Fruit fly (Drosophila melanogaster) whole organism, pupa: Measurements from ENCODE around the gene CG34149.

Experiments
- CG10348 ChIP-seq: fragments of 200-800 bp; sonication (Bioruptor generic); IDR thresholded peaks from 2 replicates; pipeline ENCODE4 v1.3.6; 2022; ENCODE audit warnings: missing biosample characterization, missing genetic modification characterization
- CG12605 ChIP-seq: fragments of 200-800 bp; sonication (Bioruptor generic); IDR thresholded peaks from 2 replicates; pipeline ENCODE4 v1.3.6; 2022; ENCODE audit warnings: missing biosample characterization, missing genetic modification characterization
- CG13204 ChIP-seq: fragments of 200-800 bp; sonication (Bioruptor generic); optimal IDR thresholded peaks from 2 replicates; lab custom pipeline; 2018; ENCODE audit warnings: missing biosample characterization, mild to moderate bottlenecking, missing genetic modification characterization, moderate library complexity
- CG14655 ChIP-seq: fragments of 200-800 bp; sonication (Bioruptor generic); optimal IDR thresholded peaks from 3 replicates; lab custom pipeline; 2017; ENCODE audit warnings: mild to moderate bottlenecking, missing biosample characterization, missing genetic modification reagents, missing genetic modification characterization
- CG15710 ChIP-seq: fragments of 200-800 bp; sonication (Bioruptor generic); optimal IDR thresholded peaks from 2 replicates; lab custom pipeline; 2018; ENCODE audit warnings: missing biosample characterization, mild to moderate bottlenecking, missing genetic modification characterization, moderate library complexity
- CG17806 ChIP-seq: fragments of 200-800 bp; sonication (Bioruptor generic); optimal IDR thresholded peaks from 2 replicates; lab custom pipeline; 2018; ENCODE audit warnings: missing biosample characterization, mild to moderate bottlenecking, missing genetic modification characterization, moderate library complexity
- CG32121 ChIP-seq: fragments of 200-800 bp; sonication (Bioruptor generic); IDR thresholded peaks from 2 replicates; pipeline ENCODE4 v1.3.6; 2022; ENCODE audit warnings: missing biosample characterization, missing genetic modification characterization
- CG34367 ChIP-seq: fragments of 200-800 bp; sonication (Bioruptor generic); optimal IDR thresholded peaks from 2 replicates; lab custom pipeline; 2018; ENCODE audit warnings: missing biosample characterization, mild to moderate bottlenecking, missing genetic modification characterization
- CG4496 ChIP-seq: fragments of 200-800 bp; sonication (Bioruptor generic); IDR thresholded peaks from 3 replicates; pipeline ENCODE4 v1.3.6; 2022; ENCODE audit warnings: missing biosample characterization, missing genetic modification characterization
- CG8159 ChIP-seq: fragments of 200-800 bp; sonication (Bioruptor generic); optimal IDR thresholded peaks from 3 replicates; lab custom pipeline; 2018; ENCODE audit warnings: missing biosample characterization, mild to moderate bottlenecking, missing genetic modification characterization, moderate library complexity
- CG8301 ChIP-seq: fragments of 200-800 bp; sonication (Bioruptor generic); optimal IDR thresholded peaks from 2 replicates; lab custom pipeline; 2018; ENCODE audit warnings: missing biosample characterization, mild to moderate bottlenecking, missing genetic modification characterization
- CG9948 ChIP-seq: fragments of 200-800 bp; sonication (Bioruptor generic); optimal IDR thresholded peaks from 2 replicates; lab custom pipeline; 2018; ENCODE audit warnings: missing biosample characterization, mild to moderate bottlenecking, missing genetic modification characterization, moderate library complexity
- D1 ChIP-seq: fragments of 200-800 bp; sonication (Bioruptor generic); optimal IDR thresholded peaks from 2 replicates; lab custom pipeline; 2018; ENCODE audit warnings: missing biosample characterization, mild to moderate bottlenecking, missing genetic modification characterization, moderate library complexity
- EcR ChIP-seq: fragments of 200-800 bp; sonication (Bioruptor generic); optimal IDR thresholded peaks from 3 replicates; lab custom pipeline; 2019; ENCODE audit warnings: missing biosample characterization, missing genetic modification characterization, mild to moderate bottlenecking, moderate library complexity, missing genetic modification reagents
- Ets98B ChIP-seq: fragments of 200-800 bp; sonication (Bioruptor generic); IDR thresholded peaks from 2 replicates; pipeline ENCODE4 v1.3.6; 2022; ENCODE audit warnings: missing biosample characterization, missing genetic modification characterization
- Pif1A ChIP-seq: fragments of 200-800 bp; sonication (Bioruptor generic); optimal IDR thresholded peaks from 3 replicates; lab custom pipeline; 2016; ENCODE audit warnings: missing biosample characterization, missing genetic modification characterization
- Pif1B ChIP-seq: fragments of 200-800 bp; sonication (Bioruptor generic); optimal IDR thresholded peaks from 3 replicates; lab custom pipeline; 2016; ENCODE audit warnings: missing biosample characterization, missing genetic modification characterization
- Snoo ChIP-seq: fragments of 200-800 bp; sonication (Bioruptor generic); optimal IDR thresholded peaks from 3 replicates; lab custom pipeline; 2017; ENCODE audit warnings: missing biosample characterization, mild to moderate bottlenecking, missing genetic modification characterization, inconsistent platforms
- fd96Ca ChIP-seq: fragments of 200-800 bp; sonication (Bioruptor generic); IDR thresholded peaks from 3 replicates; pipeline ENCODE4 v1.3.6; 2022; ENCODE audit warnings: missing biosample characterization, missing genetic modification characterization
- gl ChIP-seq: fragments of 200-800 bp; sonication (Bioruptor generic); optimal IDR thresholded peaks from 2 replicates; lab custom pipeline; 2018; ENCODE audit warnings: missing biosample characterization, mild to moderate bottlenecking, missing genetic modification characterization
- rn ChIP-seq: fragments of 200-800 bp; sonication (Bioruptor generic); IDR thresholded peaks from 2 replicates; pipeline ENCODE4 v1.3.6; 2022; ENCODE audit warnings: missing biosample characterization, missing genetic modification characterization

The CG34149 gene

dm6 chr3R:22379942-22380341, at the start of gene CG34149:
TSS of gene CG34149 (plus strand) at chr3R:22380128.
- TF ChIP-seq EcR, result no peak
- TF ChIP-seq CG32121, result no peak
- no peak for TF ChIP-seq CG9948
- TF ChIP-seq CG17806 (tag; lab: Kevin White, UChicago), result no peak
- no peak for TF ChIP-seq Pif1A (GFP tag; lab: Kevin White, UChicago)
- TF ChIP-seq CG4496 (GFP tag; lab: Robert Waterston, UW), result no peak
- no peak for TF ChIP-seq CG10348 (GFP tag; lab: Robert Waterston, UW)
- TF ChIP-seq CG8301 (tag; lab: Kevin White, UChicago), result no peak
- TF ChIP-seq CG8159 (tag; lab: Kevin White, UChicago), result no peak

dm6 chr3R:22330512-22331119, 49.3 kb upstream of the CG34149 start, which contains the start of gene CG33721:
TSS of gene CG33721 (plus strand) at chr3R:22331069.
- no peak for TF ChIP-seq rn (GFP tag; lab: Robert Waterston, UW)
- no peak for TF ChIP-seq Snoo
- TF ChIP-seq CG15710 (tag; lab: Kevin White, UChicago), result no peak
- TF ChIP-seq D1, result no peak
- TF ChIP-seq CG14655, result no peak
- TF ChIP-seq fd96Ca, result no peak
- no peak for TF ChIP-seq CG13204 (GFP tag; lab: Kevin White, UChicago)
- TF ChIP-seq gl, result no peak

dm6 chr3R:22331691-22332090, 48.2 kb upstream of the CG34149 start, which contains the start of gene CG13862:
TSS of gene CG13862 (plus strand) at chr3R:22331991.
- TF ChIP-seq CG12605 (GFP tag; lab: Robert Waterston, UW), result no peak
- no peak for TF ChIP-seq Pif1A (GFP tag; lab: Kevin White, UChicago)

dm6 chr3R:22334050-22334449, 45.9 kb upstream of the CG34149 start, which contains the start of gene CG5391:
TSS of gene CG5391 (minus strand) at chr3R:22334150.
- TF ChIP-seq CG15710 (tag; lab: Kevin White, UChicago) (no peak), Pif1A (GFP tag; lab: Kevin White, UChicago) (no peak), CG13204 (GFP tag; lab: Kevin White, UChicago) (no peak), CG4496 (GFP tag; lab: Robert Waterston, UW) (no peak), CG8301 (tag; lab: Kevin White, UChicago) (no peak), CG9948 (no peak)

dm6 chr3R:22339510-22339909, 40.4 kb upstream of the CG34149 start:
- TF ChIP-seq EcR, result no peak
- peak; percentile 58 for TF ChIP-seq CG8301 (tag; lab: Kevin White, UChicago)
- TF ChIP-seq Ets98B (GFP tag; lab: Robert Waterston, UW), result peak; percentile 57; the same call in 1 of the 2 replicates
- peak; percentile 76; the same call in 2 of the 3 replicates for TF ChIP-seq CG4496 (GFP tag; lab: Robert Waterston, UW)
- peak; percentile 55 for TF ChIP-seq CG13204 (GFP tag; lab: Kevin White, UChicago)
- TF ChIP-seq CG8159 (tag; lab: Kevin White, UChicago), result peak; percentile 77
- peak; percentile 71 for TF ChIP-seq Pif1A (GFP tag; lab: Kevin White, UChicago)
- peak; percentile 42; the same call in 1 of the 2 replicates for TF ChIP-seq rn (GFP tag; lab: Robert Waterston, UW)
- TF ChIP-seq CG14655, result peak; percentile 69
- TF ChIP-seq fd96Ca, result peak; percentile 71; the same call in 2 of the 3 replicates
- peak; percentile 70 for TF ChIP-seq CG17806 (tag; lab: Kevin White, UChicago)
- no peak for TF ChIP-seq CG10348 (GFP tag; lab: Robert Waterston, UW)
- TF ChIP-seq Snoo, result peak; percentile 64
- no peak; the same call in 1 of the 2 replicates for TF ChIP-seq CG32121
- peak; percentile 49 for TF ChIP-seq gl
- peak; percentile 49 for TF ChIP-seq CG34367 (tag; lab: Kevin White, UChicago)
- no peak for TF ChIP-seq CG12605 (GFP tag; lab: Robert Waterston, UW)
- TF ChIP-seq CG15710 (tag; lab: Kevin White, UChicago), result peak; percentile 76
- TF ChIP-seq Pif1B (GFP tag; lab: Kevin White, UChicago), result peak; percentile 53
- TF ChIP-seq CG9948, result peak; percentile 61

dm6 chr3R:22340207-22340606, 39.7 kb upstream of the CG34149 start, which contains the start of gene CG5388:
TSS of gene CG5388 (minus strand) at chr3R:22340307.
- TF ChIP-seq CG17806 (tag; lab: Kevin White, UChicago) (no peak), CG13204 (GFP tag; lab: Kevin White, UChicago) (no peak), CG32121 (no peak), CG10348 (GFP tag; lab: Robert Waterston, UW) (no peak), CG15710 (tag; lab: Kevin White, UChicago) (no peak), EcR (no peak), Pif1B (GFP tag; lab: Kevin White, UChicago) (no peak), fd96Ca (no peak), Snoo (no peak), Pif1A (GFP tag; lab: Kevin White, UChicago) (no peak), CG9948 (no peak), gl (no peak), Ets98B (GFP tag; lab: Robert Waterston, UW) (no peak), CG14655 (no peak), CG4496 (GFP tag; lab: Robert Waterston, UW) (no peak)

dm6 chr3R:22341652-22342051, 38.3 kb upstream of the CG34149 start:
- TF ChIP-seq rn (GFP tag; lab: Robert Waterston, UW), result no peak
- no peak for TF ChIP-seq D1
- no peak for TF ChIP-seq Pif1A (GFP tag; lab: Kevin White, UChicago)
- TF ChIP-seq CG8301 (tag; lab: Kevin White, UChicago), result no peak
- no peak for TF ChIP-seq CG12605 (GFP tag; lab: Robert Waterston, UW)
- no peak for TF ChIP-seq CG15710 (tag; lab: Kevin White, UChicago)
- no peak for TF ChIP-seq EcR
- TF ChIP-seq CG9948, result no peak
- no peak for TF ChIP-seq CG17806 (tag; lab: Kevin White, UChicago)
- TF ChIP-seq Pif1B (GFP tag; lab: Kevin White, UChicago), result no peak
- no peak for TF ChIP-seq fd96Ca
- TF ChIP-seq CG14655, result no peak
- no peak for TF ChIP-seq Snoo
- TF ChIP-seq CG10348 (GFP tag; lab: Robert Waterston, UW), result no peak
- no peak for TF ChIP-seq CG4496 (GFP tag; lab: Robert Waterston, UW)
- no peak for TF ChIP-seq CG32121
